Worm (Caenorhabditis elegans) whole organism, young adult: Measurements from ENCODE around the gene ari-1.4.

Experiments
- B0019.2 ChIP-seq: fragments of 200-800 bp; sonication (Bioruptor generic); conservative IDR thresholded peaks from 2 replicates; pipeline ENCODE4 v1.3.6; 2022; ENCODE audit warnings: missing genetic modification reagents, missing genetic modification characterization, missing compliant biosample characterization
- D2030.7 ChIP-seq: fragments of 200-800 bp; sonication (Bioruptor generic); IDR thresholded peaks from 2 replicates; pipeline ENCODE4 v1.3.6; 2022; ENCODE audit warnings: missing genetic modification reagents, missing genetic modification characterization, missing compliant biosample characterization
- F10E7.11 ChIP-seq: sonication (generic microtip); optimal IDR thresholded peaks from 2 replicates; lab custom pipeline; 2017; ENCODE audit warnings: mild to moderate bottlenecking, missing genetic modification characterization, moderate library complexity, missing compliant biosample characterization
- F22D6.2 ChIP-seq: sonication (generic microtip); optimal IDR thresholded peaks from 2 replicates; lab custom pipeline; 2016; ENCODE audit warnings: mild to moderate bottlenecking, missing genetic modification characterization, missing compliant biosample characterization
- F23B12.7 ChIP-seq: sonication (generic microtip); optimal IDR thresholded peaks from 2 replicates; lab custom pipeline; 2017; ENCODE audit warnings: missing genetic modification characterization, mild to moderate bottlenecking, missing compliant biosample characterization, antibody characterized with exemption, moderate library complexity; ENCODE audit not compliant: insufficient read depth
- F52B5.7 ChIP-seq: sonication (generic microtip); optimal IDR thresholded peaks from 2 replicates; lab custom pipeline; 2016; ENCODE audit warnings: mild to moderate bottlenecking, missing genetic modification characterization, missing compliant biosample characterization
- F55B11.4 ChIP-seq: sonication (generic microtip); optimal IDR thresholded peaks from 2 replicates; lab custom pipeline; 2016; ENCODE audit warnings: missing compliant biosample characterization, missing genetic modification characterization, borderline replicate concordance; ENCODE audit not compliant: insufficient read depth
- F57A8.1 ChIP-seq: fragments of 200-800 bp; sonication (Bioruptor generic); optimal IDR thresholded peaks from 2 replicates; lab custom pipeline; 2018; ENCODE audit warnings: mild to moderate bottlenecking, missing genetic modification characterization, moderate library complexity, missing compliant biosample characterization
- Y53F4B.3 ChIP-seq: fragments of 200-800 bp; sonication (Bioruptor generic); IDR thresholded peaks from 2 replicates; pipeline ENCODE4 v1.3.6; 2022; ENCODE audit warnings: missing genetic modification reagents, missing genetic modification characterization, missing compliant biosample characterization
- Y67H2A.10 ChIP-seq: fragments of 200-800 bp; sonication (Bioruptor generic); conservative IDR thresholded peaks from 2 replicates; pipeline ENCODE4 v1.3.6; 2022; ENCODE audit warnings: missing genetic modification reagents, missing genetic modification characterization, missing compliant biosample characterization
- Y79H2A.3 ChIP-seq: fragments of 200-800 bp; sonication (Bioruptor generic); conservative IDR thresholded peaks from 2 replicates; pipeline ENCODE4 v1.3.6; 2022; ENCODE audit warnings: missing genetic modification reagents, missing genetic modification characterization, missing compliant biosample characterization
- Y95B8A.8 ChIP-seq: fragments of 200-800 bp; sonication (Bioruptor generic); IDR thresholded peaks from 2 replicates; pipeline ENCODE4 v1.3.6; 2022; ENCODE audit warnings: missing genetic modification reagents, missing genetic modification characterization, missing compliant biosample characterization
- aptf-2 ChIP-seq: fragments of 200-800 bp; sonication (Bioruptor generic); conservative IDR thresholded peaks from 2 replicates; pipeline ENCODE4 v1.3.6; 2022; ENCODE audit warnings: missing genetic modification reagents, missing genetic modification characterization, missing compliant biosample characterization
- bed-1 ChIP-seq: fragments of 200-800 bp; sonication (Bioruptor generic); IDR thresholded peaks from 2 replicates; pipeline ENCODE4 v1.3.6; 2022; ENCODE audit warnings: missing genetic modification reagents, missing genetic modification characterization, missing compliant biosample characterization
- ccch-3 ChIP-seq: fragments of 200-800 bp; sonication (Bioruptor generic); optimal IDR thresholded peaks from 2 replicates; lab custom pipeline; 2018; ENCODE audit warnings: mild to moderate bottlenecking, missing genetic modification characterization, missing compliant biosample characterization
- cebp-1 ChIP-seq, 2 experiments: fragments of 200-800 bp in 1 of 2; sonication (Bioruptor generic) in 1 of 2; sonication (generic microtip) in 1 of 2; IDR thresholded peaks in 1 of 2; optimal IDR thresholded peaks in 1 of 2; 2 replicates each; pipeline versions ENCODE4 v1.3.6 to Lab custom; 2017 to 2022; ENCODE audit warnings: missing compliant biosample characterization in 2 of 2, missing genetic modification characterization in 2 of 2, mild to moderate bottlenecking in 1 of 2, missing genetic modification reagents in 1 of 2, moderate library complexity in 1 of 2
- ceh-100 ChIP-seq: fragments of 200-800 bp; sonication (Bioruptor generic); IDR thresholded peaks from 2 replicates; pipeline ENCODE4 v1.3.6; 2022; ENCODE audit warnings: missing genetic modification reagents, missing genetic modification characterization, missing compliant biosample characterization
- ceh-27 ChIP-seq: fragments of 200-800 bp; sonication (Bioruptor generic); optimal IDR thresholded peaks from 2 replicates; lab custom pipeline; 2018; ENCODE audit warnings: mild to moderate bottlenecking, missing genetic modification characterization, moderate library complexity, missing compliant biosample characterization
- ceh-58 ChIP-seq: fragments of 200-800 bp; sonication (Bioruptor generic); IDR thresholded peaks from 2 replicates; pipeline ENCODE4 v1.3.6; 2022; ENCODE audit warnings: missing genetic modification characterization, missing compliant biosample characterization
- ceh-79 ChIP-seq: sonication (generic microtip); optimal IDR thresholded peaks from 2 replicates; lab custom pipeline; 2017; ENCODE audit warnings: mild to moderate bottlenecking, missing genetic modification characterization, missing compliant biosample characterization
- ceh-91 ChIP-seq: fragments of 200-800 bp; sonication (Bioruptor generic); IDR thresholded peaks from 2 replicates; pipeline ENCODE4 v1.3.6; 2022; ENCODE audit warnings: missing genetic modification reagents, missing genetic modification characterization, missing compliant biosample characterization
- die-1 ChIP-seq: sonication (generic microtip); optimal IDR thresholded peaks from 2 replicates; lab custom pipeline; 2016; ENCODE audit warnings: missing genotype, mild to moderate bottlenecking, missing genetic modification characterization, missing compliant biosample characterization
- egl-18 ChIP-seq: fragments of 200-800 bp; sonication (Bioruptor generic); IDR thresholded peaks from 2 replicates; pipeline ENCODE4 v1.3.6; 2022; ENCODE audit warnings: missing genetic modification reagents, missing genetic modification characterization, missing compliant biosample characterization
- egrh-3 ChIP-seq: fragments of 200-800 bp; sonication (Bioruptor generic); IDR thresholded peaks from 2 replicates; pipeline ENCODE4 v1.3.6; 2022; ENCODE audit warnings: missing genetic modification reagents, missing genetic modification characterization, missing compliant biosample characterization
- him-1 ChIP-seq: sonication (generic microtip); optimal IDR thresholded peaks from 2 replicates; lab custom pipeline; 2016; ENCODE audit warnings: missing genotype, missing genetic modification reagents, missing genetic modification characterization, missing compliant biosample characterization
- hlh-12 ChIP-seq: sonication (generic microtip); optimal IDR thresholded peaks from 2 replicates; lab custom pipeline; 2016; ENCODE audit warnings: missing genetic modification characterization, missing compliant biosample characterization
- hmg-1.2 ChIP-seq: fragments of 200-800 bp; sonication (Bioruptor generic); IDR thresholded peaks from 2 replicates; pipeline ENCODE4 v1.3.6; 2022; ENCODE audit warnings: missing genetic modification reagents, missing genetic modification characterization, missing compliant biosample characterization
- let-607 ChIP-seq, 2 experiments: fragments of 200-800 bp in 1 of 2; sonication (Bioruptor generic) in 1 of 2; sonication (generic microtip) in 1 of 2; optimal IDR thresholded peaks; 2 replicates each; lab custom pipeline; 2016 to 2018; ENCODE audit warnings: mild to moderate bottlenecking in 2 of 2, missing compliant biosample characterization in 2 of 2, missing genetic modification characterization in 2 of 2, moderate library complexity in 2 of 2, missing genotype in 1 of 2
- lin-54 ChIP-seq: fragments of 200-800 bp; sonication (Bioruptor generic); optimal IDR thresholded peaks from 2 replicates; lab custom pipeline; 2018; ENCODE audit warnings: mild to moderate bottlenecking, missing genetic modification characterization, missing compliant biosample characterization
- lsl-1 ChIP-seq: fragments of 200-800 bp; sonication (Bioruptor generic); optimal IDR thresholded peaks from 2 replicates; lab custom pipeline; 2018; ENCODE audit warnings: mild to moderate bottlenecking, missing genetic modification characterization, moderate library complexity, missing compliant biosample characterization
- lsy-27 ChIP-seq: sonication (generic microtip); optimal IDR thresholded peaks from 2 replicates; lab custom pipeline; 2017; ENCODE audit warnings: missing genetic modification characterization, mild to moderate bottlenecking, missing compliant biosample characterization, antibody characterized with exemption, missing genotype, borderline replicate concordance; ENCODE audit not compliant: insufficient read depth
- madf-3 ChIP-seq: fragments of 200-800 bp; sonication (Bioruptor generic); IDR thresholded peaks from 2 replicates; pipeline ENCODE4 v1.3.6; 2022; ENCODE audit warnings: missing genetic modification reagents, missing genetic modification characterization, missing compliant biosample characterization
- mcd-1 ChIP-seq: fragments of 200-800 bp; sonication (Bioruptor generic); IDR thresholded peaks from 2 replicates; pipeline ENCODE4 v1.3.6; 2022; ENCODE audit warnings: missing genetic modification reagents, missing genetic modification characterization, missing compliant biosample characterization
- mxl-1 ChIP-seq: sonication (generic microtip); optimal IDR thresholded peaks from 2 replicates; lab custom pipeline; 2016; ENCODE audit warnings: missing genetic modification characterization, missing compliant biosample characterization
- nhr-120 ChIP-seq: fragments of 200-800 bp; sonication (Bioruptor generic); IDR thresholded peaks from 2 replicates; pipeline ENCODE4 v1.3.6; 2022; ENCODE audit warnings: missing genetic modification characterization, missing compliant biosample characterization
- nhr-90 ChIP-seq: sonication (generic microtip); optimal IDR thresholded peaks from 2 replicates; lab custom pipeline; 2016; ENCODE audit warnings: missing genotype, mild to moderate bottlenecking, missing genetic modification characterization, missing compliant biosample characterization
- repo-1 ChIP-seq: sonication (generic microtip); optimal IDR thresholded peaks from 2 replicates; lab custom pipeline; 2017; ENCODE audit warnings: mild to moderate bottlenecking, missing genetic modification characterization, missing compliant biosample characterization
- sdz-38 ChIP-seq: sonication (generic microtip); optimal IDR thresholded peaks from 2 replicates; lab custom pipeline; 2016; ENCODE audit warnings: missing genotype, missing genetic modification characterization, missing compliant biosample characterization
- sea-2 ChIP-seq: fragments of 200-800 bp; sonication (Bioruptor generic); IDR thresholded peaks from 2 replicates; pipeline ENCODE4 v1.3.6; 2022; ENCODE audit warnings: missing genetic modification characterization, missing compliant biosample characterization
- tbx-9 ChIP-seq: sonication (generic microtip); optimal IDR thresholded peaks from 2 replicates; lab custom pipeline; 2016; ENCODE audit warnings: borderline replicate concordance, missing genetic modification characterization, inconsistent platforms, missing compliant biosample characterization
- tlf-1 ChIP-seq: fragments of 200-800 bp; sonication (Bioruptor generic); optimal IDR thresholded peaks from 2 replicates; lab custom pipeline; 2018; ENCODE audit warnings: mild to moderate bottlenecking, missing genetic modification characterization, missing compliant biosample characterization
- unc-130 ChIP-seq: sonication (generic microtip); optimal IDR thresholded peaks from 2 replicates; lab custom pipeline; 2016; ENCODE audit warnings: missing genetic modification reagents, missing genetic modification characterization, missing compliant biosample characterization
- unc-62 ChIP-seq: fragments of 150-350 bp; optimal IDR thresholded peaks from 2 replicates; lab custom pipeline; 2014; ENCODE audit warnings: missing biosample characterization, missing genetic modification reagents, missing genetic modification characterization
- zim-3 ChIP-seq: sonication (generic microtip); optimal IDR thresholded peaks from 2 replicates; lab custom pipeline; 2017; ENCODE audit warnings: mild to moderate bottlenecking, missing genetic modification characterization, moderate library complexity, missing compliant biosample characterization
- ztf-18 ChIP-seq: sonication (generic microtip); optimal IDR thresholded peaks from 2 replicates; lab custom pipeline; 2016; ENCODE audit warnings: missing genotype, mild to moderate bottlenecking, missing genetic modification characterization, missing compliant biosample characterization
- ztf-22 ChIP-seq: fragments of 200-800 bp; sonication (Bioruptor generic); optimal IDR thresholded peaks from 2 replicates; lab custom pipeline; 2018; ENCODE audit warnings: mild to moderate bottlenecking, missing genetic modification characterization, moderate library complexity, missing compliant biosample characterization
- ztf-3 ChIP-seq: fragments of 200-800 bp; sonication (Bioruptor generic); optimal IDR thresholded peaks from 2 replicates; lab custom pipeline; 2018; ENCODE audit warnings: mild to moderate bottlenecking, missing genetic modification characterization, missing compliant biosample characterization
- ztf-6 ChIP-seq: fragments of 200-800 bp; sonication (Bioruptor generic); IDR thresholded peaks from 2 replicates; pipeline ENCODE4 v1.3.6; 2022; ENCODE audit warnings: missing genetic modification reagents, missing genetic modification characterization, missing compliant biosample characterization

ari-1.4 gene

DNA sequence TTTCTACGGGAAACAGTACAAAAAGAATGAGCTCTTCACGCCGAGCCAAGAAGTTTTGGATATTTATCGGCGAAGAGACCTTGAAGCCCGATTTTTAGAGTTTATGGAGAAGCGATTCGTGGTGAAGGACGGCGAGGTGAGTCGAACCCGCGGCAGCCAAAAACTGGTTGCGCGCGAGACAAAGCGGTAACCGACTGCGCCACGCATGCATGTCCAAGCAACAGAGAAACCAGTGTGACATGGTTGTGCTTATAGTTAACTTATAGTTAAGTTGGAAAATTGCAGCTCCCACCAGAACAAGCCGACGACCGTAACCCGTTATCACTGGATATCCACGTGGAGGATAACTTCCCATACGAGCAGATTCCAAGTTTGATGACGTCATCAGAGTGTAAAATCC lies 52.0 kb downstream of the ari-1.4 start (continued):
- TF ChIP-seq ccch-3 (GFP tag; lab: Kevin White, UChicago) = no peak
- no peak for TF ChIP-seq ztf-3 (GFP tag; lab: Kevin White, UChicago)
- no peak for TF ChIP-seq sea-2 (GFP tag; lab: Robert Waterston, UW)
- no peak for TF ChIP-seq repo-1 (tag; lab: Kevin White, UChicago)
- no peak for TF ChIP-seq ceh-58 (GFP tag; lab: Robert Waterston, UW)
- TF ChIP-seq lsl-1 (GFP tag; lab: Kevin White, UChicago) = peak; percentile 23
- no peak for TF ChIP-seq Y67H2A.10
- no peak for TF ChIP-seq unc-62
- TF ChIP-seq F55B11.4 (tag; lab: Kevin White, UChicago) = no peak
- no peak for TF ChIP-seq F52B5.7 (tag; lab: Kevin White, UChicago)
- 0 out of 2 replicates have a peak, but pooled peaks have one; percentile 19 for TF ChIP-seq ceh-100 (GFP tag; lab: Robert Waterston, UW)
- TF ChIP-seq cebp-1 (GFP tag; IDR thresholded peaks at IDR 0.05; lab: Robert Waterston, UW) = no peak
- no peak for TF ChIP-seq cebp-1 (tag; optimal IDR thresholded peaks at IDR 0.05; lab: Kevin White, UChicago)
- TF ChIP-seq ceh-91 = no peak
- no peak for TF ChIP-seq aptf-2 (GFP tag; lab: Robert Waterston, UW)
- TF ChIP-seq lsy-27 = peak; percentile 33
- 0 out of 2 replicates have a peak, but pooled peaks have one; percentile 71 for TF ChIP-seq nhr-120
- TF ChIP-seq ztf-22 (GFP tag; lab: Kevin White, UChicago) = no peak
- TF ChIP-seq ceh-79 (tag; lab: Kevin White, UChicago) = no peak
- no peak for TF ChIP-seq B0019.2 (GFP tag; lab: Robert Waterston, UW)
- TF ChIP-seq ceh-27 (GFP tag; lab: Kevin White, UChicago) = no peak
- peak; percentile 61 for TF ChIP-seq nhr-90
- peak; percentile 88 for TF ChIP-seq ztf-18 (tag; lab: Kevin White, UChicago)
- 0 out of 2 replicates have a peak, but pooled peaks have one; percentile 44 for TF ChIP-seq madf-3 (GFP tag; lab: Robert Waterston, UW)
- TF ChIP-seq zim-3 (tag; lab: Kevin White, UChicago) = no peak
- TF ChIP-seq mcd-1 (GFP tag; lab: Robert Waterston, UW) = peak; percentile 80
- TF ChIP-seq mxl-1 (tag; lab: Kevin White, UChicago) = no peak
- TF ChIP-seq egrh-3 = 0 out of 2 replicates have a peak, but pooled peaks have one; percentile 6
- TF ChIP-seq Y53F4B.3 = peak; percentile 35; the same call in 1 of the 2 replicates
- no peak for TF ChIP-seq tbx-9 (tag; lab: Kevin White, UChicago)
- peak; percentile 31; the same call in 1 of the 2 replicates for TF ChIP-seq D2030.7 (GFP tag; lab: Robert Waterston, UW)
- TF ChIP-seq tlf-1 (GFP tag; lab: Kevin White, UChicago) = peak; percentile 14
- no peak for TF ChIP-seq lin-54 (GFP tag; lab: Kevin White, UChicago)
- no peak for TF ChIP-seq F10E7.11
- peak in 1 of 2 experiments; percentile 13 for TF ChIP-seq let-607 (tag; optimal IDR thresholded peaks at IDR 0.05; lab: Kevin White, UChicago)
- TF ChIP-seq hlh-12 (tag; lab: Kevin White, UChicago) = no peak
- peak; percentile 6 for TF ChIP-seq F23B12.7 (tag; lab: Kevin White, UChicago)
- no peak for TF ChIP-seq Y95B8A.8 (GFP tag; lab: Robert Waterston, UW)
- no peak for TF ChIP-seq him-1 (tag; lab: Kevin White, UChicago)
- peak; percentile 78 for TF ChIP-seq die-1
- TF ChIP-seq F22D6.2 = no peak
- TF ChIP-seq unc-130 (GFP tag; lab: Kevin White, UChicago) = no peak
- peak; percentile 51 for TF ChIP-seq hmg-1.2 (GFP tag; lab: Robert Waterston, UW)
- TF ChIP-seq egl-18 (GFP tag; lab: Robert Waterston, UW) = no peak
- 0 out of 2 replicates have a peak, but pooled peaks have one; percentile 61 for TF ChIP-seq bed-1
- no peak for TF ChIP-seq ztf-6 (GFP tag; lab: Robert Waterston, UW)
- TF ChIP-seq Y79H2A.3 (GFP tag; lab: Robert Waterston, UW) = no peak
- TF ChIP-seq sdz-38 (tag; lab: Kevin White, UChicago) = no peak
- no peak for TF ChIP-seq F57A8.1 (GFP tag; lab: Kevin White, UChicago)
